Fruit fly (Drosophila melanogaster) whole organism, pupa: ENCODE results near the gene UQCR-Q.

Experiments
- CG10348 ChIP-seq: fragments of 200-800 bp; sonication (Bioruptor generic); IDR thresholded peaks from 2 replicates; pipeline ENCODE4 v1.3.6; 2022; ENCODE audit warnings: missing biosample characterization, missing genetic modification characterization
- CG12605 ChIP-seq: fragments of 200-800 bp; sonication (Bioruptor generic); IDR thresholded peaks from 2 replicates; pipeline ENCODE4 v1.3.6; 2022; ENCODE audit warnings: missing biosample characterization, missing genetic modification characterization
- CG13204 ChIP-seq: fragments of 200-800 bp; sonication (Bioruptor generic); optimal IDR thresholded peaks from 2 replicates; lab custom pipeline; 2018; ENCODE audit warnings: missing biosample characterization, mild to moderate bottlenecking, missing genetic modification characterization, moderate library complexity
- CG14655 ChIP-seq: fragments of 200-800 bp; sonication (Bioruptor generic); optimal IDR thresholded peaks from 3 replicates; lab custom pipeline; 2017; ENCODE audit warnings: mild to moderate bottlenecking, missing biosample characterization, missing genetic modification reagents, missing genetic modification characterization
- CG15710 ChIP-seq: fragments of 200-800 bp; sonication (Bioruptor generic); optimal IDR thresholded peaks from 2 replicates; lab custom pipeline; 2018; ENCODE audit warnings: missing biosample characterization, mild to moderate bottlenecking, missing genetic modification characterization, moderate library complexity
- CG17806 ChIP-seq: fragments of 200-800 bp; sonication (Bioruptor generic); optimal IDR thresholded peaks from 2 replicates; lab custom pipeline; 2018; ENCODE audit warnings: missing biosample characterization, mild to moderate bottlenecking, missing genetic modification characterization, moderate library complexity
- CG32121 ChIP-seq: fragments of 200-800 bp; sonication (Bioruptor generic); IDR thresholded peaks from 2 replicates; pipeline ENCODE4 v1.3.6; 2022; ENCODE audit warnings: missing biosample characterization, missing genetic modification characterization
- CG34367 ChIP-seq: fragments of 200-800 bp; sonication (Bioruptor generic); optimal IDR thresholded peaks from 2 replicates; lab custom pipeline; 2018; ENCODE audit warnings: missing biosample characterization, mild to moderate bottlenecking, missing genetic modification characterization
- CG4496 ChIP-seq: fragments of 200-800 bp; sonication (Bioruptor generic); IDR thresholded peaks from 3 replicates; pipeline ENCODE4 v1.3.6; 2022; ENCODE audit warnings: missing biosample characterization, missing genetic modification characterization
- CG8159 ChIP-seq: fragments of 200-800 bp; sonication (Bioruptor generic); optimal IDR thresholded peaks from 3 replicates; lab custom pipeline; 2018; ENCODE audit warnings: missing biosample characterization, mild to moderate bottlenecking, missing genetic modification characterization, moderate library complexity
- CG8301 ChIP-seq: fragments of 200-800 bp; sonication (Bioruptor generic); optimal IDR thresholded peaks from 2 replicates; lab custom pipeline; 2018; ENCODE audit warnings: missing biosample characterization, mild to moderate bottlenecking, missing genetic modification characterization
- CG9948 ChIP-seq: fragments of 200-800 bp; sonication (Bioruptor generic); optimal IDR thresholded peaks from 2 replicates; lab custom pipeline; 2018; ENCODE audit warnings: missing biosample characterization, mild to moderate bottlenecking, missing genetic modification characterization, moderate library complexity
- D1 ChIP-seq: fragments of 200-800 bp; sonication (Bioruptor generic); optimal IDR thresholded peaks from 2 replicates; lab custom pipeline; 2018; ENCODE audit warnings: missing biosample characterization, mild to moderate bottlenecking, missing genetic modification characterization, moderate library complexity
- EcR ChIP-seq: fragments of 200-800 bp; sonication (Bioruptor generic); optimal IDR thresholded peaks from 3 replicates; lab custom pipeline; 2019; ENCODE audit warnings: missing biosample characterization, missing genetic modification characterization, mild to moderate bottlenecking, moderate library complexity, missing genetic modification reagents
- Ets98B ChIP-seq: fragments of 200-800 bp; sonication (Bioruptor generic); IDR thresholded peaks from 2 replicates; pipeline ENCODE4 v1.3.6; 2022; ENCODE audit warnings: missing biosample characterization, missing genetic modification characterization
- Pif1A ChIP-seq: fragments of 200-800 bp; sonication (Bioruptor generic); optimal IDR thresholded peaks from 3 replicates; lab custom pipeline; 2016; ENCODE audit warnings: missing biosample characterization, missing genetic modification characterization
- Pif1B ChIP-seq: fragments of 200-800 bp; sonication (Bioruptor generic); optimal IDR thresholded peaks from 3 replicates; lab custom pipeline; 2016; ENCODE audit warnings: missing biosample characterization, missing genetic modification characterization
- Snoo ChIP-seq: fragments of 200-800 bp; sonication (Bioruptor generic); optimal IDR thresholded peaks from 3 replicates; lab custom pipeline; 2017; ENCODE audit warnings: missing biosample characterization, mild to moderate bottlenecking, missing genetic modification characterization, inconsistent platforms
- fd96Ca ChIP-seq: fragments of 200-800 bp; sonication (Bioruptor generic); IDR thresholded peaks from 3 replicates; pipeline ENCODE4 v1.3.6; 2022; ENCODE audit warnings: missing biosample characterization, missing genetic modification characterization
- gl ChIP-seq: fragments of 200-800 bp; sonication (Bioruptor generic); optimal IDR thresholded peaks from 2 replicates; lab custom pipeline; 2018; ENCODE audit warnings: missing biosample characterization, mild to moderate bottlenecking, missing genetic modification characterization
- rn ChIP-seq: fragments of 200-800 bp; sonication (Bioruptor generic); IDR thresholded peaks from 2 replicates; pipeline ENCODE4 v1.3.6; 2022; ENCODE audit warnings: missing biosample characterization, missing genetic modification characterization

UQCR-Q gene

dm6 chr3L:17485280-17485792, 10.8 kb downstream of the UQCR-Q start:
- TF ChIP-seq CG15710 (tag; lab: Kevin White, UChicago) = peak; percentile 26
- TF ChIP-seq Pif1A (GFP tag; lab: Kevin White, UChicago) = peak; percentile 46
- peak; percentile 38 for TF ChIP-seq CG32121 (GFP tag; lab: Robert Waterston, UW)
- peak; percentile 20 for TF ChIP-seq CG17806
- TF ChIP-seq CG10348 (GFP tag; lab: Robert Waterston, UW) = no peak
- TF ChIP-seq CG4496 (GFP tag; lab: Robert Waterston, UW) = 0 out of 3 replicates have a peak, but pooled peaks have one; percentile 11
- TF ChIP-seq CG34367 = peak; percentile 25
- no peak for TF ChIP-seq D1 (tag; lab: Kevin White, UChicago)
- TF ChIP-seq Snoo (tag; lab: Kevin White, UChicago) = peak; percentile 59
- TF ChIP-seq CG12605 (GFP tag; lab: Robert Waterston, UW) = no peak
- no peak; the same call in 2 of the 3 replicates for TF ChIP-seq fd96Ca (GFP tag; lab: Robert Waterston, UW)
- TF ChIP-seq CG8159 = peak; percentile 50
- TF ChIP-seq CG9948 (tag; lab: Kevin White, UChicago) = peak; percentile 36
- TF ChIP-seq rn (GFP tag; lab: Robert Waterston, UW) = no peak
- peak; percentile 43 for TF ChIP-seq Pif1B (GFP tag; lab: Kevin White, UChicago)
- TF ChIP-seq CG8301 (tag; lab: Kevin White, UChicago) = peak; percentile 48
- TF ChIP-seq Ets98B = no peak
- TF ChIP-seq CG13204 (GFP tag; lab: Kevin White, UChicago) = no peak
- TF ChIP-seq CG14655 = peak; percentile 7
- peak; percentile 50 for TF ChIP-seq EcR (GFP tag; lab: Kevin White, UChicago)
- TF ChIP-seq gl = peak; percentile 72

DNA sequence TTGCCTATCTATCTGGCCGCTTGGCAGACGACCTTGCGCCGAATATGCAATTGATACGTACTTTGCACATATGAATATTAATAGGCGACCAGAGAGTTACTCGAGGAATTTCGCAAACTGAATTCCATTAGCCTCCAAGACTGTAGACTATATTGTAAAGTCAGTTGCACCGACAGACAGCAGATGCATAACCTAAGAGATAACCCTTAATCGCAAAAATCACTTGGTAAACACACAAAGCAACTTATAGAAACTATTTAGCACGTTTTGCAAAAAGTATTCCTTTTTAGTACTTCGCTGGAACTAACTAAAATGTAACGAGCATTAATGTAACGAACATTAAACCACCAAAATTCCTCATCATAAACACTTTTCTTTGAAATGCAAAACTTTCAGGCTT, 11.6 kb downstream of the UQCR-Q start, which contains the start of gene CG6333:
Gene CG6333 (minus strand): TSS at position 101 of the 400 bp plus-strand sequence.
- no peak for TF ChIP-seq gl
- no peak for TF ChIP-seq Ets98B
- no peak for TF ChIP-seq CG17806
- no peak for TF ChIP-seq CG15710 (tag; lab: Kevin White, UChicago)
- TF ChIP-seq Snoo (tag; lab: Kevin White, UChicago) = no peak
- TF ChIP-seq fd96Ca (GFP tag; lab: Robert Waterston, UW) = no peak
- TF ChIP-seq D1 (tag; lab: Kevin White, UChicago) = no peak
- TF ChIP-seq CG13204 (GFP tag; lab: Kevin White, UChicago) = no peak
- no peak for TF ChIP-seq CG4496 (GFP tag; lab: Robert Waterston, UW)
- no peak for TF ChIP-seq Pif1A (GFP tag; lab: Kevin White, UChicago)
- TF ChIP-seq CG14655 = no peak
- TF ChIP-seq, all 21 proteins: peak for 0

DNA sequence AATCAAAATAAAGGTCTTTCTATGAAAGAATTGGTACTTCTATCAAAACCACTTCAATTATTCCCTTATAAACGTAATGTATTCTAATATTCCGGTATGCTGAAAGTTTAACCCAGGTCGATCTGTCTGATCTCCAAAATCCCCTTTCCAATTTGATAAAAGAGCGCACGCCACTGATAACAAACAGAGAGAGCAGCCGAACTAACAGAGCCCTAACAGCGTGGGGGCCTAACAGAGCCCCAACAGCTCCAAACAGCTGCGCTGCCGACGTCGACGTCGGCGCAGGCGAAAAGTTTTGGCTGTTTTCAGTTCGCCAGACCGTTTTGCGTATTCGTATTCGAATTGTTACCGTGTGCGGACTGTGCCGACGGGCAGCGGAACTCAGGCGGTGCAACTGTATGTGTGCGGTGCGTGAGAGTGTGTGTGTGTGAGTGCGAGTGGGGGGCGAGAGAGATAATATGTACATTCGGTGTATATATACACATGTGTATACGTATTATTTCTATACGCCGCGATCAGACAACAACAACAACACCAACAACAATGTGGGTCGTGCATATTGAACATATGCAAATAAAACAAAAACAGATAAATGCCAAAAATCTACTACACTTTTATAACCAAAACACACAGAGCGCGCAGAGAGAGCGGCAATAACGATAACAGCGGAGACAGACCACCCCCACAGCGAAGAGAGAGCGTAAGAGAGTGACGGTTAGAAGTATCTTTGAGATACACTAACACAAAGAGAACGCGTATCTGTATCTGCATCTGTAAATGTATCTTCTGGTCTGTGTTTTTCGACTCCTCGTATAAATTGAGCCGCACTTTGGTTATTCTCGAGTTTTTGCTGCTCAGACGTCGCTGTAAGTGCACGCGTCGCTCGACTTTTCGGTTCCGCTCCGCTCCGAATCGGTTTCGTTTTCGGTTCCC, 12.5 kb downstream of the UQCR-Q start, which contains the start of gene Oatp74D:
Gene Oatp74D (plus strand): TSS at position 325 of the 933 bp plus-strand sequence.
- TF ChIP-seq Snoo (tag; lab: Kevin White, UChicago) (peak; percentile 37), D1 (tag; lab: Kevin White, UChicago) (no peak), EcR (GFP tag; lab: Kevin White, UChicago) (peak; percentile 85), Pif1A (GFP tag; lab: Kevin White, UChicago) (peak; percentile 71), CG14655 (peak; percentile 22), CG10348 (GFP tag; lab: Robert Waterston, UW) (no peak), CG12605 (GFP tag; lab: Robert Waterston, UW) (peak; percentile 77), CG13204 (GFP tag; lab: Kevin White, UChicago) (peak; percentile 86), gl (no peak), CG4496 (GFP tag; lab: Robert Waterston, UW) (peak; percentile 86), CG9948 (tag; lab: Kevin White, UChicago) (peak; percentile 32), Ets98B (peak; percentile 77), CG17806 (peak; percentile 30), CG34367 (no peak), fd96Ca (GFP tag; lab: Robert Waterston, UW) (no peak; the same call in 1 of the 3 replicates), CG32121 (GFP tag; lab: Robert Waterston, UW) (peak; percentile 49; the same call in 1 of the 2 replicates), CG8159 (peak; percentile 4), CG15710 (tag; lab: Kevin White, UChicago) (no peak), CG8301 (tag; lab: Kevin White, UChicago) (peak; percentile 34), rn (GFP tag; lab: Robert Waterston, UW) (no peak), Pif1B (GFP tag; lab: Kevin White, UChicago) (no peak)
- TF ChIP-seq, all 21 proteins: peak for 13

- TF ChIP-seq EcR (GFP tag; lab: Kevin White, UChicago) = peak; percentile 20
- TF ChIP-seq CG17806 = no peak
- TF ChIP-seq gl = no peak
- no peak for TF ChIP-seq CG32121 (GFP tag; lab: Robert Waterston, UW)
- no peak for TF ChIP-seq CG34367
These were observed 14.2 kb downstream of the UQCR-Q start for dm6 chr3L:17488622-17489391.

- no peak for TF ChIP-seq CG9948 (tag; lab: Kevin White, UChicago)
- peak; percentile 74 for TF ChIP-seq CG13204 (GFP tag; lab: Kevin White, UChicago)
- no peak for TF ChIP-seq CG8159
- TF ChIP-seq EcR (GFP tag; lab: Kevin White, UChicago) = peak; percentile 90
- TF ChIP-seq CG4496 (GFP tag; lab: Robert Waterston, UW) = 0 out of 3 replicates have a peak, but pooled peaks have one; percentile 10
- no peak for TF ChIP-seq CG15710 (tag; lab: Kevin White, UChicago)
- TF ChIP-seq D1 (tag; lab: Kevin White, UChicago) = no peak
These were observed 17.1 kb downstream of the UQCR-Q start for dm6 chr3L:17491646-17492045.
